Worm (Caenorhabditis elegans) whole organism, mixed stage, embryonic: ENCODE results near the gene hpo-28.

Experiments
- blmp-1 ChIP-seq: fragments of 150-350 bp; optimal IDR thresholded peaks from 2 replicates; lab custom pipeline; 2014; ENCODE audit warnings: missing biosample characterization, missing genetic modification characterization
- ham-2 ChIP-seq: fragments of 200-800 bp; sonication (Bioruptor generic); optimal IDR thresholded peaks from 2 replicates; lab custom pipeline; 2018; ENCODE audit warnings: mild to moderate bottlenecking, missing genetic modification characterization, missing compliant biosample characterization
- lin-13 ChIP-seq: fragments of 150-350 bp; optimal IDR thresholded peaks from 2 replicates; lab custom pipeline; 2014; ENCODE audit warnings: missing biosample characterization, missing genetic modification characterization

ce11 chrIII:5747185-5747584 is 38.1 kb upstream of the hpo-28 start, which contains the start of gene B0244.4:
- TF ChIP-seq ham-2 (GFP tag; lab: Kevin White, UChicago) (no peak), blmp-1 (tag; lab: Kevin White, UChicago) (no peak), lin-13 (tag; lab: Kevin White, UChicago) (no peak)
